Worm (Caenorhabditis elegans): ENCODE results near the gene cpsf-4.

- TF ChIP-seq elt-1 (tag; optimal IDR thresholded peaks at IDR 0.05) (peak; percentile 8), ceh-82 (tag; optimal IDR thresholded peaks at IDR 0.05) (no peak), ceh-16 (tag; optimal IDR thresholded peaks at IDR 0.05) (no peak), nhr-76 (tag; optimal IDR thresholded peaks at IDR 0.05) (no peak), skn-1 (tag; optimal IDR thresholded peaks at IDR 0.05) (no peak), unc-62 (GFP tag; optimal IDR thresholded peaks at IDR 0.05) (no peak), ztf-4 (tag; optimal IDR thresholded peaks at IDR 0.05) (no peak), unc-39 (tag; optimal IDR thresholded peaks at IDR 0.05) (no peak), fkh-10 (GFP tag; optimal IDR thresholded peaks at IDR 0.05) (no peak), zag-1 (tag; optimal IDR thresholded peaks at IDR 0.05) (no peak), fkh-2 (tag; optimal IDR thresholded peaks at IDR 0.05) (no peak), pha-4 (tag; optimal IDR thresholded peaks at IDR 0.05) (no peak)
Measured at ce11 chrIV:12044844-12045738, 48.2 kb downstream of the cpsf-4 start.

Measured in whole organism, L3 larva.